Worm (Caenorhabditis elegans) whole organism, mixed stage, embryonic: ENCODE data around the gene Y97E10AR.8.

Experiments used
- M03D4.4 ChIP-seq: sonication (generic microtip); optimal IDR thresholded peaks from 2 replicates; lab custom pipeline; 2017; ENCODE audit warnings: mild to moderate bottlenecking, missing genetic modification characterization, missing compliant biosample characterization
- bed-3 ChIP-seq: fragments of 200-800 bp; sonication (Bioruptor generic); optimal IDR thresholded peaks from 3 replicates; lab custom pipeline; 2018; ENCODE audit warnings: mild to moderate bottlenecking, missing genetic modification characterization, moderate library complexity, missing compliant biosample characterization
- blmp-1 ChIP-seq: fragments of 150-350 bp; optimal IDR thresholded peaks from 2 replicates; lab custom pipeline; 2014; ENCODE audit warnings: missing biosample characterization, missing genetic modification characterization
- ceh-39 ChIP-seq: fragments of 150-350 bp; optimal IDR thresholded peaks from 2 replicates; lab custom pipeline; 2014; ENCODE audit warnings: missing biosample characterization, missing genetic modification characterization
- ceh-43 ChIP-seq: fragments of 200-800 bp; sonication (Bioruptor generic); optimal IDR thresholded peaks from 2 replicates; lab custom pipeline; 2018; ENCODE audit warnings: mild to moderate bottlenecking, missing genetic modification characterization, moderate library complexity, missing compliant biosample characterization
- ceh-83 ChIP-seq: fragments of 200-800 bp; sonication (Bioruptor generic); optimal IDR thresholded peaks from 2 replicates; lab custom pipeline; 2018; ENCODE audit warnings: mild to moderate bottlenecking, missing genetic modification characterization, missing compliant biosample characterization
- cnd-1 ChIP-seq: fragments of 200-800 bp; sonication (Bioruptor generic); optimal IDR thresholded peaks from 2 replicates; lab custom pipeline; 2018; ENCODE audit warnings: mild to moderate bottlenecking, missing genetic modification characterization, missing compliant biosample characterization
- drap-1 ChIP-seq: fragments of 200-800 bp; sonication (Bioruptor generic); optimal IDR thresholded peaks from 3 replicates; lab custom pipeline; 2018; ENCODE audit warnings: mild to moderate bottlenecking, missing genetic modification characterization, missing compliant biosample characterization
- elt-1 ChIP-seq: sonication (generic microtip); optimal IDR thresholded peaks from 2 replicates; lab custom pipeline; 2017; ENCODE audit warnings: missing genetic modification characterization, mild to moderate bottlenecking, missing compliant biosample characterization, antibody characterized with exemption, moderate library complexity, borderline replicate concordance; ENCODE audit not compliant: insufficient read depth
- elt-3 ChIP-seq: fragments of 150-350 bp; optimal IDR thresholded peaks from 2 replicates; lab custom pipeline; 2014; ENCODE audit warnings: missing biosample characterization, missing genetic modification characterization
- ham-2 ChIP-seq: fragments of 200-800 bp; sonication (Bioruptor generic); optimal IDR thresholded peaks from 2 replicates; lab custom pipeline; 2018; ENCODE audit warnings: mild to moderate bottlenecking, missing genetic modification characterization, missing compliant biosample characterization
- hlh-1 ChIP-seq: fragments of 150-350 bp; optimal IDR thresholded peaks from 2 replicates; lab custom pipeline; 2014; ENCODE audit warnings: missing biosample characterization, missing genetic modification reagents, missing genetic modification characterization
- lin-13 ChIP-seq: fragments of 150-350 bp; optimal IDR thresholded peaks from 2 replicates; lab custom pipeline; 2014; ENCODE audit warnings: missing biosample characterization, missing genetic modification characterization
- lin-32 ChIP-seq: fragments of 200-800 bp; sonication (Bioruptor generic); optimal IDR thresholded peaks from 2 replicates; lab custom pipeline; 2018; ENCODE audit warnings: mild to moderate bottlenecking, missing genetic modification characterization, missing compliant biosample characterization
- mab-5 ChIP-seq: fragments of 150-350 bp; optimal IDR thresholded peaks from 2 replicates; lab custom pipeline; 2014; ENCODE audit warnings: missing biosample characterization, missing genetic modification characterization
- mep-1 ChIP-seq: fragments of 150-350 bp; optimal IDR thresholded peaks from 2 replicates; lab custom pipeline; 2017; ENCODE audit warnings: missing biosample characterization, missing genetic modification reagents, missing genetic modification characterization, inconsistent platforms
- mls-2 ChIP-seq: sonication (generic microtip); optimal IDR thresholded peaks from 2 replicates; lab custom pipeline; 2016; ENCODE audit warnings: mild to moderate bottlenecking, missing genetic modification characterization, moderate library complexity, missing compliant biosample characterization
- nhr-12 ChIP-seq: fragments of 150-350 bp; optimal IDR thresholded peaks from 2 replicates; lab custom pipeline; 2014; ENCODE audit warnings: missing biosample characterization, missing genetic modification characterization
- nhr-2 ChIP-seq: fragments of 150-350 bp; optimal IDR thresholded peaks from 2 replicates; lab custom pipeline; 2014; ENCODE audit warnings: missing biosample characterization, missing genetic modification characterization
- nhr-237 ChIP-seq: fragments of 150-350 bp; optimal IDR thresholded peaks from 2 replicates; lab custom pipeline; 2014; ENCODE audit warnings: missing biosample characterization, missing genetic modification characterization
- nhr-28 ChIP-seq: fragments of 150-350 bp; optimal IDR thresholded peaks from 2 replicates; lab custom pipeline; 2014; ENCODE audit warnings: missing biosample characterization, missing genetic modification characterization
- nhr-76 ChIP-seq: sonication (generic microtip); optimal IDR thresholded peaks from 2 replicates; lab custom pipeline; 2017; ENCODE audit warnings: missing biosample characterization, missing genetic modification characterization
- pha-4 ChIP-seq: fragments of 150-350 bp; optimal IDR thresholded peaks from 2 replicates; lab custom pipeline; 2018; ENCODE audit warnings: missing biosample characterization, missing genetic modification reagents, missing genetic modification characterization
- sem-2 ChIP-seq: fragments of 200-800 bp; sonication (Bioruptor generic); optimal IDR thresholded peaks from 2 replicates; lab custom pipeline; 2018; ENCODE audit warnings: mild to moderate bottlenecking, missing genetic modification characterization, missing compliant biosample characterization
- snpc-4 ChIP-seq: fragments of 150-350 bp; optimal IDR thresholded peaks from 2 replicates; lab custom pipeline; 2014; ENCODE audit warnings: missing biosample characterization, missing genetic modification characterization
- sptf-1 ChIP-seq: sonication (generic microtip); optimal IDR thresholded peaks from 2 replicates; lab custom pipeline; 2017; ENCODE audit warnings: mild to moderate bottlenecking, missing genetic modification characterization, moderate library complexity, missing compliant biosample characterization
- tbx-8 ChIP-seq: fragments of 200-800 bp; sonication (Bioruptor generic); optimal IDR thresholded peaks from 2 replicates; lab custom pipeline; 2018; ENCODE audit warnings: mild to moderate bottlenecking, missing genetic modification characterization, moderate library complexity, missing compliant biosample characterization
- unc-120 ChIP-seq: sonication (generic microtip); optimal IDR thresholded peaks from 2 replicates; lab custom pipeline; 2017; ENCODE audit warnings: missing genetic modification characterization, missing compliant biosample characterization; ENCODE audit not compliant: poor library complexity, severe bottlenecking
- unc-39 ChIP-seq: fragments of 150-350 bp; optimal IDR thresholded peaks from 2 replicates; lab custom pipeline; 2014; ENCODE audit warnings: missing biosample characterization, missing genetic modification characterization
- unc-62 ChIP-seq: fragments of 150-350 bp; optimal IDR thresholded peaks from 2 replicates; lab custom pipeline; 2014; ENCODE audit warnings: missing biosample characterization, missing genetic modification reagents, missing genetic modification characterization
- zip-8 ChIP-seq: fragments of 150-350 bp; optimal IDR thresholded peaks from 2 replicates; lab custom pipeline; 2014; ENCODE audit warnings: missing biosample characterization, missing genetic modification characterization
- ztf-11 ChIP-seq: fragments of 150-350 bp; optimal IDR thresholded peaks from 2 replicates; lab custom pipeline; 2014; ENCODE audit warnings: missing biosample characterization, missing genetic modification characterization

Y97E10AR.8 gene

ce11 chrV:7969107-7969506, 36.0 kb upstream of the Y97E10AR.8 start, which contains the start of gene che-7:
Gene che-7 (minus strand): TSS chrV:7969207.
- TF ChIP-seq tbx-8 (GFP tag; lab: Kevin White, UChicago) (no peak), sptf-1 (tag; lab: Kevin White, UChicago) (no peak), ztf-11 (tag; lab: Kevin White, UChicago) (no peak), snpc-4 (tag; lab: Kevin White, UChicago) (no peak), mab-5 (no peak), nhr-2 (tag; lab: Kevin White, UChicago) (no peak), nhr-28 (tag; lab: Kevin White, UChicago) (no peak), hlh-1 (tag; lab: Kevin White, UChicago) (no peak), elt-3 (tag; lab: Kevin White, UChicago) (no peak), ceh-43 (GFP tag; lab: Kevin White, UChicago) (no peak), sem-2 (GFP tag; lab: Kevin White, UChicago) (no peak), ham-2 (GFP tag; lab: Kevin White, UChicago) (no peak), ceh-83 (GFP tag; lab: Kevin White, UChicago) (no peak), cnd-1 (tag; lab: Kevin White, UChicago) (no peak), ceh-39 (no peak), lin-13 (tag; lab: Kevin White, UChicago) (no peak), elt-1 (no peak), mep-1 (tag; lab: Kevin White, UChicago) (no peak), unc-62 (GFP tag; lab: Kevin White, UChicago) (no peak), nhr-12 (tag; lab: Kevin White, UChicago) (no peak)

- no peak for TF ChIP-seq cnd-1 (tag; lab: Kevin White, UChicago)
- TF ChIP-seq drap-1 (GFP tag; lab: Kevin White, UChicago) = no peak
- no peak for TF ChIP-seq mab-5
- no peak for TF ChIP-seq tbx-8 (GFP tag; lab: Kevin White, UChicago)
- no peak for TF ChIP-seq ceh-83 (GFP tag; lab: Kevin White, UChicago)
- no peak for TF ChIP-seq sem-2 (GFP tag; lab: Kevin White, UChicago)
- no peak for TF ChIP-seq unc-120 (tag; lab: Kevin White, UChicago)
- TF ChIP-seq nhr-237 (tag; lab: Kevin White, UChicago) = no peak
- TF ChIP-seq unc-62 (GFP tag; lab: Kevin White, UChicago) = no peak
- TF ChIP-seq mls-2 (tag; lab: Kevin White, UChicago) = no peak
- no peak for TF ChIP-seq nhr-28 (tag; lab: Kevin White, UChicago)
- no peak for TF ChIP-seq mep-1 (tag; lab: Kevin White, UChicago)
- no peak for TF ChIP-seq sptf-1 (tag; lab: Kevin White, UChicago)
- TF ChIP-seq unc-39 (tag; lab: Kevin White, UChicago) = no peak
- TF ChIP-seq M03D4.4 (tag; lab: Kevin White, UChicago) = no peak
- no peak for TF ChIP-seq nhr-76 (tag; lab: Kevin White, UChicago)
- no peak for TF ChIP-seq ham-2 (GFP tag; lab: Kevin White, UChicago)
- no peak for TF ChIP-seq bed-3 (GFP tag; lab: Kevin White, UChicago)
- TF ChIP-seq blmp-1 (tag; lab: Kevin White, UChicago) = no peak
These were observed 34.6 kb upstream of the Y97E10AR.8 start for ce11 chrV:7970519-7970918.

- TF ChIP-seq ceh-83 (GFP tag; lab: Kevin White, UChicago) (no peak), pha-4 (no peak), nhr-2 (tag; lab: Kevin White, UChicago) (no peak), blmp-1 (tag; lab: Kevin White, UChicago) (no peak), ham-2 (GFP tag; lab: Kevin White, UChicago) (no peak), ceh-43 (GFP tag; lab: Kevin White, UChicago) (no peak), unc-39 (tag; lab: Kevin White, UChicago) (no peak), drap-1 (GFP tag; lab: Kevin White, UChicago) (no peak), ztf-11 (tag; lab: Kevin White, UChicago) (no peak), mep-1 (tag; lab: Kevin White, UChicago) (no peak), nhr-28 (tag; lab: Kevin White, UChicago) (no peak), snpc-4 (tag; lab: Kevin White, UChicago) (no peak)
These were observed 33.7 kb upstream of the Y97E10AR.8 start for ce11 chrV:7971376-7971775.

- TF ChIP-seq bed-3 (GFP tag; lab: Kevin White, UChicago) = no peak
- no peak for TF ChIP-seq mab-5
- TF ChIP-seq ceh-43 (GFP tag; lab: Kevin White, UChicago) = no peak
- no peak for TF ChIP-seq ham-2 (GFP tag; lab: Kevin White, UChicago)
- no peak for TF ChIP-seq hlh-1 (tag; lab: Kevin White, UChicago)
- TF ChIP-seq drap-1 (GFP tag; lab: Kevin White, UChicago) = no peak
- TF ChIP-seq unc-62 (GFP tag; lab: Kevin White, UChicago) = no peak
- no peak for TF ChIP-seq tbx-8 (GFP tag; lab: Kevin White, UChicago)
- no peak for TF ChIP-seq zip-8
- no peak for TF ChIP-seq unc-120 (tag; lab: Kevin White, UChicago)
- no peak for TF ChIP-seq ceh-83 (GFP tag; lab: Kevin White, UChicago)
- no peak for TF ChIP-seq nhr-28 (tag; lab: Kevin White, UChicago)
- no peak for TF ChIP-seq nhr-76 (tag; lab: Kevin White, UChicago)
- TF ChIP-seq lin-32 = no peak
- TF ChIP-seq blmp-1 (tag; lab: Kevin White, UChicago) = no peak
- no peak for TF ChIP-seq elt-3 (tag; lab: Kevin White, UChicago)
- TF ChIP-seq sem-2 (GFP tag; lab: Kevin White, UChicago) = no peak
- TF ChIP-seq unc-39 (tag; lab: Kevin White, UChicago) = no peak
These were observed 27.2 kb upstream of the Y97E10AR.8 start, which contains the start of gene let-413 for ce11 chrV:7977701-7978461. Gene let-413 (minus strand): TSS chrV:7977776.
